Fruit fly (Drosophila melanogaster) whole organism, wandering third instar larva: ENCODE measurements around the gene spn-D.

Source experiments
- Abd-B ChIP-seq: fragments of >200 bp; optimal IDR thresholded peaks from 2 replicates; lab custom pipeline; 2017; ENCODE audit warnings: missing biosample characterization, missing genetic modification characterization
- Dfd ChIP-seq: fragments of >200 bp; optimal IDR thresholded peaks from 2 replicates; lab custom pipeline; 2017; ENCODE audit warnings: missing biosample characterization, missing genetic modification characterization
- Dif ChIP-seq: fragments of 200-275, 200-300 bp; sonication (Bioruptor generic); optimal IDR thresholded peaks from 2 replicates; lab custom pipeline; 2018; ENCODE audit warnings: missing biosample characterization, missing genetic modification characterization; ENCODE audit not compliant: partially characterized antibody
- Hnf4 ChIP-seq: fragments of 200-800 bp; sonication (Bioruptor generic); optimal IDR thresholded peaks from 2 replicates; lab custom pipeline; 2016; ENCODE audit warnings: missing biosample characterization, mild to moderate bottlenecking, missing genetic modification characterization
- Hr78 ChIP-seq: fragments of >200 bp; optimal IDR thresholded peaks from 2 replicates; lab custom pipeline; 2017; ENCODE audit warnings: missing biosample characterization, missing genetic modification characterization
- Hr83 ChIP-seq: fragments of 200-300 bp; sonication (Bioruptor generic); optimal IDR thresholded peaks from 2 replicates; lab custom pipeline; 2016; ENCODE audit warnings: missing biosample characterization, mild to moderate bottlenecking, missing genetic modification characterization, moderate library complexity; ENCODE audit not compliant: poor library complexity, severe bottlenecking
- Mio ChIP-seq: sonication (Bioruptor generic); optimal IDR thresholded peaks from 2 replicates; lab custom pipeline; 2016; ENCODE audit warnings: missing biosample characterization, missing genetic modification characterization
- Myc ChIP-seq: fragments of >200 bp; optimal IDR thresholded peaks from 2 replicates; lab custom pipeline; 2017
- Rel ChIP-seq, 2 experiments: fragments of 200-800 bp; sonication (Bioruptor generic) in 1 of 2; optimal IDR thresholded peaks; 2 replicates in 1 of 2; 3 replicates in 1 of 2; lab custom pipeline; 2016 to 2019; ENCODE audit warnings: mild to moderate bottlenecking in 2 of 2, missing biosample characterization in 2 of 2, missing genetic modification characterization in 2 of 2, moderate library complexity in 1 of 2
- brk ChIP-seq: fragments of 200-800 bp; sonication (Bioruptor generic); optimal IDR thresholded peaks from 2 replicates; lab custom pipeline; 2016; ENCODE audit warnings: missing biosample characterization, mild to moderate bottlenecking, missing genetic modification characterization
- dmrt93B ChIP-seq: fragments of 200-800 bp; sonication (Bioruptor generic); optimal IDR thresholded peaks from 2 replicates; lab custom pipeline; 2018; ENCODE audit warnings: missing biosample characterization, mild to moderate bottlenecking, missing genetic modification characterization
- lola ChIP-seq: fragments of >200 bp; optimal IDR thresholded peaks from 2 replicates; lab custom pipeline; 2017; ENCODE audit warnings: missing biosample characterization, missing genetic modification characterization
- usp ChIP-seq: fragments of >200 bp; optimal IDR thresholded peaks from 2 replicates; lab custom pipeline; 2017; ENCODE audit warnings: missing biosample characterization, missing genetic modification characterization

- TF ChIP-seq Dfd (no peak), Dif (no peak), Abd-B (no peak), Rel (GFP tag; optimal IDR thresholded peaks at IDR 0.05; lab: Kevin White, UChicago) (no peak), Rel (tag; optimal IDR thresholded peaks at IDR 0.05; lab: Kevin White, UChicago) (no peak), Mio (GFP tag; lab: Kevin White, UChicago) (no peak), Hr83 (GFP tag; lab: Kevin White, UChicago) (no peak), usp (GFP tag; lab: Kevin White, UChicago) (no peak), Hr78 (GFP tag; lab: Kevin White, UChicago) (no peak), brk (no peak), Myc (no peak), Hnf4 (GFP tag; lab: Kevin White, UChicago) (no peak), dmrt93B (GFP tag; lab: Kevin White, UChicago) (no peak), lola (no peak)
Measured at dm6 chr3R:27133992-27134391, 31.5 kb upstream of the spn-D start.
